Fruit fly (Drosophila melanogaster): Measurements from ENCODE around the gene CG6006.

Gene CG6006

DNA sequence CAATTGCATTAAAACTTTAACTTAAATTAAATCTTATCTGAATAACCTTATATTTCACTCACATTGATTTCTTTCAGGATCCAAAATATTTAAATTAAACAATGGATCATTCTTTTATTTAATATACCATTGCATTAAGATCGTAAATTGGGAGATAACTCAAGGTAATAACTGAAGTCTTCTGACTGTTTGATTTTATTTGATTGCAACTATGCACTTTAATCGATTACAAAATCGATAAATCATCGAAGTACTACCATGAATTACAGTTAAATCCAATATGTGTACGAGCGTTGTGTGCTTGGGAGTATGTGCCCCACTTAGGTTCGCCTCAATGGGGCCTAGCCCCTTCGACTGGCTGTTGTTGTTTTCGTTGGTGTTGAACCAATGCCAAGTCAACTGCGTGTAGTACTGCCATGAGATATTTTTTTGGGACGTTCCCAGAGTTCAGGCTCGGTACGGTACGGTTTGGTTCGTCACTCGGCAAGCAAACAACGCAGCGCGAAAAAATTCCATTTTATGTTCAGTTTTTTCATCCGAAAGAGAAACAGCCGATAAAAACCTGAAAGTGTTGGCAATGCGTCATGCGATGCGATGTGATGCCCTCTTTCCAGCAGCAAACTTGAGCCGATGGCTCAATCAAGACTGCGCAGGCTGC lies 57.2 kb downstream of the CG6006 start (continued):
- TF ChIP-seq salr (GFP tag; optimal IDR thresholded peaks at IDR 0.05) (no peak), Eip78C (GFP tag) (peak; percentile 62), Sox14 (GFP tag; optimal IDR thresholded peaks at IDR 0.05) (no peak), Sox15 (GFP tag; optimal IDR thresholded peaks at IDR 0.05) (no peak), CG6276 (GFP tag; optimal IDR thresholded peaks at IDR 0.05) (no peak), CG9139 (GFP tag; optimal IDR thresholded peaks at IDR 0.05) (no peak), Smox (GFP tag; optimal IDR thresholded peaks at IDR 0.05) (no peak), Sox102F (GFP tag; optimal IDR thresholded peaks at IDR 0.05) (peak; percentile 7), CG16779 (tag; optimal IDR thresholded peaks at IDR 0.05) (no peak), svp (GFP tag) (peak; percentile 58), dac (GFP tag; optimal IDR thresholded peaks at IDR 0.05) (no peak), fd59A (GFP tag; optimal IDR thresholded peaks at IDR 0.05) (no peak), CG7368 (GFP tag; optimal IDR thresholded peaks at IDR 0.05) (no peak), CG8319 (GFP tag; optimal IDR thresholded peaks at IDR 0.05) (no peak), net (GFP tag; optimal IDR thresholded peaks at IDR 0.05) (no peak), vri (GFP tag; optimal IDR thresholded peaks at IDR 0.05) (no peak), CG11762 (GFP tag; optimal IDR thresholded peaks at IDR 0.05; ENCODE audit: insufficient read depth) (no peak), CG15336 (GFP tag; IDR thresholded peaks at IDR 0.05) (no peak), Hr4 (GFP tag; optimal IDR thresholded peaks at IDR 0.05) (no peak), esn (GFP tag; optimal IDR thresholded peaks at IDR 0.05) (peak; percentile 17), cyc (GFP tag; optimal IDR thresholded peaks at IDR 0.05) (no peak), acj6 (GFP tag; optimal IDR thresholded peaks at IDR 0.05) (no peak), Hr38 (GFP tag; optimal IDR thresholded peaks at IDR 0.05) (no peak), OdsH (GFP tag; optimal IDR thresholded peaks at IDR 0.05) (no peak), lz (GFP tag; optimal IDR thresholded peaks at IDR 0.05) (no peak), CG6808 (GFP tag; optimal IDR thresholded peaks at IDR 0.05) (no peak)

DNA sequence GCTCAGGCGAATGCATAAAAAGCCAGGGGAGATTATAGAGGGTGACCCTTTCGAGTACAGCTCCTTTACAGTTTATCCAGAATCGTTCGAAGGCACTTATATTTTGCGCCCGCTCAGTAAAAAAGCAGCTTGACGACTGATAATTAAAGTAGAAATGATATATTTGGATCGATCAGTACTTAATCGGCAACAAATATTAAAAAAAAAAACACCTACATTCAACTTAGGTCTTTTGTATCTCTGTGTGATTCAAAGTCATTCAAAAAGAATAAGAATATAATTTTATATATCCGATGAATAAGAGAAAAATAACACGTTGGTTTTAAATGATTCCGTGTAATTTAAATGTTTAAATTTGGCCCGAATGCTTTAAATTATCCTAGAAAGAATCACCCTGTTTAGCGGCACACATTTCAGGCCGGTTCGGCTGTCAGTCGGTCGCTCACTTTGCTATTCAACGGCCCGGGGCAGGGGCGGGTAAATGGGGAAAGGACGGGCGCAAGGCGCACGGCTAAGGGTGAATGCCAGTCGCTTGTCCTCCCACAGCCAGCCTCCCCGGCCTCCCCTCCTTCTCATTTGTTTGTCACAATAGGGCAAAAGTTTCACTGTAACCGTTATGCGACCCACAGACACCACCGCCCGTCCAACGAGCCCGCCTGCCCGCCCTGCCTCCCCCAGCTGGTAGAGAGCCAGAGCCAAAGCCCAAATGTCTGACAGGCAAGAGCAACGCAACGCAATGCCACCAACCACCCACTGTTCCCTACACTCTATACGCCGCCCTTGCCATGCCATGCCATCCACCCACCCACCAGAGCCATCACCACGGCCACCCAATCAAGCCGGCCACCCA lies 58.3 kb downstream of the CG6006 start:
- TF ChIP-seq CG16779 (tag; optimal IDR thresholded peaks at IDR 0.05) (peak; percentile 49), topi (GFP tag; optimal IDR thresholded peaks at IDR 0.05) (peak; percentile 42), CG8119 (GFP tag; IDR thresholded peaks at IDR 0.05) (peak; percentile 26; the same call in 1 of the 3 replicates), OdsH (GFP tag; optimal IDR thresholded peaks at IDR 0.05) (peak; percentile 21), Lpt (GFP tag; optimal IDR thresholded peaks at IDR 0.05) (peak; percentile 28), CG6792 (GFP tag; optimal IDR thresholded peaks at IDR 0.05) (peak; percentile 41), pdm3 (GFP tag; optimal IDR thresholded peaks at IDR 0.05) (peak; percentile 5), achi (GFP tag; optimal IDR thresholded peaks at IDR 0.05) (peak; percentile 14), dac (GFP tag; optimal IDR thresholded peaks at IDR 0.05) (no peak), fd59A (GFP tag; optimal IDR thresholded peaks at IDR 0.05) (peak; percentile 30), CG7368 (GFP tag; optimal IDR thresholded peaks at IDR 0.05) (peak; percentile 80), dsx (GFP tag; optimal IDR thresholded peaks at IDR 0.05; ENCODE audit: poor library complexity, severe bottlenecking) (peak; percentile 13), Hr38 (GFP tag; optimal IDR thresholded peaks at IDR 0.05) (no peak), CG1621 (tag; optimal IDR thresholded peaks at IDR 0.05) (no peak), Met (GFP tag; optimal IDR thresholded peaks at IDR 0.05) (peak; percentile 68), CG31627 (GFP tag; optimal IDR thresholded peaks at IDR 0.05) (no peak), CG6808 (GFP tag; optimal IDR thresholded peaks at IDR 0.05) (peak; percentile 78), Sox102F (GFP tag; optimal IDR thresholded peaks at IDR 0.05) (no peak), Sox14 (GFP tag; optimal IDR thresholded peaks at IDR 0.05) (no peak), fkh (GFP tag; optimal IDR thresholded peaks at IDR 0.05) (no peak), CG4318 (GFP tag; optimal IDR thresholded peaks at IDR 0.05) (no peak), ss (GFP tag; optimal IDR thresholded peaks at IDR 0.05) (peak in 1 of 2 experiments; percentile 28), lz (GFP tag; optimal IDR thresholded peaks at IDR 0.05) (peak; percentile 34), Ets21C (GFP tag; optimal IDR thresholded peaks at IDR 0.05) (no peak), net (GFP tag; optimal IDR thresholded peaks at IDR 0.05) (peak; percentile 31), Sox15 (GFP tag; optimal IDR thresholded peaks at IDR 0.05) (no peak), CG8632 (GFP tag; optimal IDR thresholded peaks at IDR 0.05) (peak; percentile 11), CG11902 (GFP tag; optimal IDR thresholded peaks at IDR 0.05) (peak; percentile 37), CG15336 (GFP tag; IDR thresholded peaks at IDR 0.05) (peak; percentile 19), salr (GFP tag; optimal IDR thresholded peaks at IDR 0.05) (peak in 1 of 2 experiments; percentile 39), CG32006 (GFP tag; optimal IDR thresholded peaks at IDR 0.05) (peak; percentile 49), CG10669 (GFP tag; optimal IDR thresholded peaks at IDR 0.05) (peak; percentile 70), esn (GFP tag; optimal IDR thresholded peaks at IDR 0.05) (peak; percentile 52), svp (GFP tag) (peak; percentile 45), Eip78C (GFP tag) (peak; percentile 89), fd85E (GFP tag; optimal IDR thresholded peaks at IDR 0.05) (no peak)
